Worm (Caenorhabditis elegans): ENCODE results near the gene K08B12.1.
A peak's percentile ranks its signal among the peaks of the same experiment; 100 is the strongest.

K08B12.1 gene

ce11 chrV:6267237-6267812 lies 8.2 kb downstream of the K08B12.1 start, which contains the start of gene mrck-1 (continued):
- TF ChIP-seq aptf-3 (GFP tag; IDR thresholded peaks at IDR 0.05) = no peak
- peak; percentile 80 for TF ChIP-seq egl-44 (GFP tag; IDR thresholded peaks at IDR 0.05)
- TF ChIP-seq sea-2 (GFP tag; IDR thresholded peaks at IDR 0.05) = no peak
- TF ChIP-seq aptf-2 (GFP tag; conservative IDR thresholded peaks at IDR 0.05) = no peak
- peak; percentile 72 for TF ChIP-seq tlf-1 (GFP tag; optimal IDR thresholded peaks at IDR 0.05)
- TF ChIP-seq F49E8.2 (tag; optimal IDR thresholded peaks at IDR 0.05; ENCODE audit: insufficient read depth) = no peak
- no peak for TF ChIP-seq akir-1 (GFP tag; optimal IDR thresholded peaks at IDR 0.05)
- no peak for TF ChIP-seq hlh-12 (tag; optimal IDR thresholded peaks at IDR 0.05)
- TF ChIP-seq madf-6 (GFP tag; IDR thresholded peaks at IDR 0.05) = peak; percentile 77
- no peak for TF ChIP-seq B0019.2 (GFP tag; conservative IDR thresholded peaks at IDR 0.05)
- TF ChIP-seq madf-8 (GFP tag; conservative IDR thresholded peaks at IDR 0.05) = peak; percentile 24; the same call in 1 of the 2 replicates
- TF ChIP-seq bed-2 (GFP tag; IDR thresholded peaks at IDR 0.05) = no peak
- TF ChIP-seq F57A8.1 (GFP tag; optimal IDR thresholded peaks at IDR 0.05) = no peak
- TF ChIP-seq ceh-79 (tag; optimal IDR thresholded peaks at IDR 0.05) = no peak
- no peak for TF ChIP-seq F10E7.11 (tag; optimal IDR thresholded peaks at IDR 0.05)
- no peak for TF ChIP-seq snpc-1.3 (tag; optimal IDR thresholded peaks at IDR 0.05; ENCODE audit: insufficient read depth)
- TF ChIP-seq hmg-1.2 (GFP tag; IDR thresholded peaks at IDR 0.05) = peak; percentile 67
- TF ChIP-seq C06A6.2 (GFP tag; conservative IDR thresholded peaks at IDR 0.05) = peak; percentile 85
- TF ChIP-seq C17E4.6 (GFP tag; IDR thresholded peaks at IDR 0.05) = 0 out of 2 replicates have a peak, but pooled peaks have one; percentile 18
- no peak for TF ChIP-seq F39B2.1 (GFP tag; IDR thresholded peaks at IDR 0.05)
- TF ChIP-seq F57C9.4 (tag; optimal IDR thresholded peaks at IDR 0.05) = no peak
- no peak for TF ChIP-seq xnd-1 (tag; optimal IDR thresholded peaks at IDR 0.05)
- TF ChIP-seq atf-7 (tag; optimal IDR thresholded peaks at IDR 0.05) = peak; percentile 65
- peak; percentile 52 for TF ChIP-seq lir-1 (GFP tag; conservative IDR thresholded peaks at IDR 0.05)
- no peak for TF ChIP-seq hrde-1 (tag; optimal IDR thresholded peaks at IDR 0.05; ENCODE audit: borderline replicate concordance)
- peak; percentile 81 for TF ChIP-seq ZK185.1 (tag; optimal IDR thresholded peaks at IDR 0.05; ENCODE audit: poor library complexity, severe bottlenecking)
- TF ChIP-seq lin-40 (tag; optimal IDR thresholded peaks at IDR 0.05) = peak; percentile 95
- no peak for TF ChIP-seq Y95B8A.8 (GFP tag; IDR thresholded peaks at IDR 0.05)
- TF ChIP-seq bed-1 (GFP tag; IDR thresholded peaks at IDR 0.05) = no peak
- no peak for TF ChIP-seq F22D6.2 (tag; optimal IDR thresholded peaks at IDR 0.05)
- no peak for TF ChIP-seq unc-130 (GFP tag; optimal IDR thresholded peaks at IDR 0.05)
- TF ChIP-seq sdz-38 (tag; optimal IDR thresholded peaks at IDR 0.05) = no peak
- TF ChIP-seq ama-1 (optimal IDR thresholded peaks at IDR 0.05) = no peak
- TF ChIP-seq ama-1 (GFP tag; optimal IDR thresholded peaks at IDR 0.05) = no peak
- no peak for TF ChIP-seq zim-3 (tag; optimal IDR thresholded peaks at IDR 0.05)
- no peak for TF ChIP-seq mel-28 (tag; optimal IDR thresholded peaks at IDR 0.05; ENCODE audit: borderline replicate concordance)
- no peak for TF ChIP-seq ztf-3 (GFP tag; optimal IDR thresholded peaks at IDR 0.05)
- TF ChIP-seq him-1 (tag; optimal IDR thresholded peaks at IDR 0.05) = no peak
- peak; percentile 82 for TF ChIP-seq lin-54 (GFP tag; optimal IDR thresholded peaks at IDR 0.05)
- no peak for TF ChIP-seq let-526 (GFP tag; IDR thresholded peaks at IDR 0.05)
- TF ChIP-seq ztf-6 (GFP tag; IDR thresholded peaks at IDR 0.05) = no peak
- TF ChIP-seq F37B4.10 (GFP tag; IDR thresholded peaks at IDR 0.05) = no peak
- no peak for TF ChIP-seq ztf-25 (GFP tag; IDR thresholded peaks at IDR 0.05)
- no peak for TF ChIP-seq unc-62 (GFP tag; optimal IDR thresholded peaks at IDR 0.05)
- TF ChIP-seq ztf-18 (tag; optimal IDR thresholded peaks at IDR 0.05) = peak; percentile 97
- no peak for TF ChIP-seq ets-4 (GFP tag; optimal IDR thresholded peaks at IDR 0.05)
- TF ChIP-seq pha-4 (tag; optimal IDR thresholded peaks at IDR 0.05) = no peak
- peak; percentile 51 for TF ChIP-seq nhr-90 (tag; optimal IDR thresholded peaks at IDR 0.05)
